Fruit fly (Drosophila melanogaster) Kc167 (cell line): ENCODE data around the gene RhoU.

Experiments used
- Myc ChIP-seq: fragments of >200 bp; optimal IDR thresholded peaks from 2 replicates; lab custom pipeline; 2017; ENCODE audit warnings: missing external identifiers
- Sin3A ChIP-seq: fragments of >200 bp; optimal IDR thresholded peaks from 2 replicates; lab custom pipeline; 2018; ENCODE audit warnings: missing external identifiers
- h ChIP-seq: fragments of >200 bp; optimal IDR thresholded peaks from 3 replicates; lab custom pipeline; 2018; ENCODE audit warnings: missing external identifiers
- insv ChIP-seq: fragments of >200 bp; optimal IDR thresholded peaks from 3 replicates; lab custom pipeline; 2018; ENCODE audit warnings: missing external identifiers
- psq ChIP-seq: fragments of >200 bp; optimal IDR thresholded peaks from 2 replicates; lab custom pipeline; 2017; ENCODE audit warnings: missing external identifiers
- ttk ChIP-seq: sonication (Bioruptor generic); optimal IDR thresholded peaks from 2 replicates; lab custom pipeline; 2017; ENCODE audit warnings: missing external identifiers

dm6 chrX:10052549-10052948 lies 33.8 kb upstream of the RhoU start, which contains the start of gene Yp2:
- TF ChIP-seq h (lab: Kevin White, UChicago) (no peak), psq (lab: Kevin White, UChicago) (no peak), insv (no peak), Myc (lab: Kevin White, UChicago) (no peak), ttk (lab: Kevin White, UChicago) (no peak), Sin3A (lab: Kevin White, UChicago) (no peak)
